Worm (Caenorhabditis elegans): ENCODE results near the gene C06H5.12.
"Not testable (repeated sequence)": the region's sequence is repeated elsewhere in the genome, so short reads cannot be mapped to it uniquely, and the experiment has no call there.

The C06H5.12 gene

DNA sequence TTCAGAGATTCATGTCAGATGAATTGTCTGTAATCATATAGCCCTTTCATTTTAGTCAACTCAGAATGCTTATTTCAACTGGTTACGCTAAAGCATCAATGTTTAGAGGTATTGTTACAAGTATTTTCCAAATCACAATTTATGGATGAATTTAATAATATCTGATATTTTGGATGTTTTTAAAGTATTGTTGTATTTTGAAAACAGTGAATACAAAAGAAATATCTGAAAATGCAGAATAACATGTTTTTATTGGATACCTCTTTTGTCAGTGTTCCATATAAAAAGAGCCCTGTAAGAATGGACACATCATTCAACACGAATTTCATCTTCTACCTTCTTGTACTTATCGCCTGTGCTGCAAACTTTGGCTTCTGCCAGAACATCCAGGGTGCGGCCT lies at the start of gene C06H5.12:
TSS of gene C06H5.12 (plus strand) at position 301 of the 400 bp plus-strand sequence.
- not testable (repeated sequence) for TF ChIP-seq unc-62 (GFP tag; optimal IDR thresholded peaks at IDR 0.05)

ce11 chrV:17845370-17845967 lies 49.1 kb upstream of the C06H5.12 start:
- TF ChIP-seq unc-62 (GFP tag; optimal IDR thresholded peaks at IDR 0.05) = no peak

DNA sequence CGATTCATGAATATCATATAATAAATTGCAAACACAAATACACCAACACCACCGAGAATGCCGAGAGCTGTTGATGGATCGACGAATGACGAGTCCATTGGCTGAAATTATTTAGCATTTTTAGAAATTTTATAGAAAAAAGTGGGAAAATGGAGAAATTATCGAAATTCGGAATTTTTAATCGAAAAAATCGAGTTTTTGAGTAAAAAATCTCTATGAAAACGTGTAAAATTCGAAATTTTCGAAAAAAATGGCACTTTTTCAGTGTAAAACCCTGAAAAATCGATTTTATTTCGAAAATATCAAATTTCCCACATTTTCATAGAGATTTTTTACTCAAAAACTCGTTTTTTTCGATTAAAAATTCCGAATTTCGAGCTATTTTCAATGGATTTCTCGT lies 38.7 kb upstream of the C06H5.12 start, which contains the start of gene tcc-1:
TSS of gene tcc-1 (minus strand) at position 101 of the 400 bp plus-strand sequence.
- TF ChIP-seq unc-62 (GFP tag; optimal IDR thresholded peaks at IDR 0.05) = no peak

DNA sequence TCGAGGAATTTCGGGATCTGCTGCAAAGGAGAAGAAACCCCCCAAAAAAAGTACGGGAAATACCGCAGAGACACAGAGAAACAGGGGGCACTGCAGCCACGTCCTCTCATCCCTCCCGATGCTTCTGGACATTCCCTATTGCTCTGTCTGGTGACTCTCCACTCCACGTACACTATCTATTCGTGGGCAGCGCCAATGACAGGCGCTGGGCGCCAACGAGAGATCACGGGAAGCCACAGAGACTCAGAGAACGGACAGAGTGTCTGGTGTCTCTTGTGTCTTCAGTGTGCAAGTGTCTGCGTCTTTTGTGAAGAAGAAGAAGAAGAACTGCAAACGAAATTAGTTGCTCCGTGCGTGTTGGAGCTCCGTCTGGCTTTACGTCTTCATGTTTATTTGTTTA lies 36.7 kb upstream of the C06H5.12 start:
- TF ChIP-seq unc-62 (GFP tag; optimal IDR thresholded peaks at IDR 0.05) = no peak

DNA sequence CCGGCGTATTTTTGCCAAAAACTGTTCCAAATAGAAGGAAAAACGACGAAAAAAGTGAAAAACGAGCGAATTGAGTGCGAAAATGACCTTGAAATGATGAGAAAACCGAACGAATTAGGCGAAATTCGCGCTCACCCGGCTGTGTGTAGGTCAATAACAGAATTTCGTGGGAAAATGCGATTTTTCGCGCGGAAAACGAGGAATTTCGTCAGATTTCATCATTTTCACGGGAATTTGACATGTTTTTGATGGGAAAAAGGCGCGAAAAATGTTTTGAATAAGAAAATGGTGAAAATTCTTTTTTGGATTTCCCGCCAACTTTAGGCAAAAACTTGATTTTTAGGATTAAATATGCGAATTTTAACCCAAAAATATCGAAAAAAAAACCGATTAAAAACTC lies 35.5 kb upstream of the C06H5.12 start:
- no peak for TF ChIP-seq unc-62 (GFP tag; optimal IDR thresholded peaks at IDR 0.05)

- no peak for TF ChIP-seq unc-62 (GFP tag; optimal IDR thresholded peaks at IDR 0.05)
Measured at ce11 chrV:17859519-17859918, 35.1 kb upstream of the C06H5.12 start.

- not testable (repeated sequence) for TF ChIP-seq unc-62 (GFP tag; optimal IDR thresholded peaks at IDR 0.05)
Measured at ce11 chrV:17865309-17865708, 29.3 kb upstream of the C06H5.12 start, which contains the start of gene Y59A8A.8. Gene Y59A8A.8, plus strand, starts transcription at chrV:17865609.

- no peak for TF ChIP-seq unc-62 (GFP tag; optimal IDR thresholded peaks at IDR 0.05)
Measured at ce11 chrV:17870569-17870968, 24.0 kb upstream of the C06H5.12 start, which contains the start of gene csn-1. Gene csn-1, minus strand, starts transcription at chrV:17870651.

DNA sequence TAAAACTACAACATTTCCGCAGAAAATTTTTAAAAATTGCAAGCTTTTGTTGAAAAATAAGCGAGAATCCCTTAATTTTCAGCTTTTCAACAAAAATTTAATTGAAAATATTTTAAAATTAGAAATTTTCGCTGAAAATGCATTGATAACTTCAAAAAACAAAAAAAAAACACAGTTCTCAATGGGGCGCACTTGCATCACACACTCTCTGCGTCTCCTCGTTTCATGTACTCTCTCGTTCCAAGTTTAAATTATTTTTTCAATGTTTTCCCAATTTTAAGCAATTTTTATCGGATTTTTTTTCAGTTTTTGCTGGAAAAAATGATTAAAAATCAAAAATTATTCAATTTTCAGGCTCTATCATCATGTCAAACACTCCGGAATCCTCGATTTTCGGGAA lies 23.5 kb upstream of the C06H5.12 start, which contains the start of gene phf-14:
TSS of gene phf-14 (plus strand) at position 345 of the 400 bp plus-strand sequence.
- TF ChIP-seq unc-62 (GFP tag; optimal IDR thresholded peaks at IDR 0.05) = no peak

- no peak for TF ChIP-seq unc-62 (GFP tag; optimal IDR thresholded peaks at IDR 0.05)
Measured at ce11 chrV:17888939-17889338, 5.6 kb upstream of the C06H5.12 start, which contains the start of gene C06H5.6. Gene C06H5.6, minus strand, starts transcription at chrV:17888984.

- no peak for TF ChIP-seq unc-62 (GFP tag; optimal IDR thresholded peaks at IDR 0.05)
Measured at ce11 chrV:17891317-17891716, 3.3 kb upstream of the C06H5.12 start.

- TF ChIP-seq unc-62 (GFP tag; optimal IDR thresholded peaks at IDR 0.05) = not testable (repeated sequence)
Measured at ce11 chrV:17893959-17894358, 626 bp upstream of the C06H5.12 start, which contains the start of gene C06H5.11. Gene C06H5.11, minus strand, starts transcription at chrV:17894059.

ce11 chrV:17896736-17897353 lies 2.3 kb downstream of the C06H5.12 start, which contains the start of gene fbxa-156:
Gene fbxa-156, minus strand, starts transcription at chrV:17896786.
- TF ChIP-seq unc-62 (GFP tag; optimal IDR thresholded peaks at IDR 0.05) = no peak

- not testable (repeated sequence) for TF ChIP-seq unc-62 (GFP tag; optimal IDR thresholded peaks at IDR 0.05)
Measured at ce11 chrV:17897646-17898045, 3.1 kb downstream of the C06H5.12 start, which contains the start of gene C06H5.13. Gene C06H5.13, minus strand, starts transcription at chrV:17897746.

DNA sequence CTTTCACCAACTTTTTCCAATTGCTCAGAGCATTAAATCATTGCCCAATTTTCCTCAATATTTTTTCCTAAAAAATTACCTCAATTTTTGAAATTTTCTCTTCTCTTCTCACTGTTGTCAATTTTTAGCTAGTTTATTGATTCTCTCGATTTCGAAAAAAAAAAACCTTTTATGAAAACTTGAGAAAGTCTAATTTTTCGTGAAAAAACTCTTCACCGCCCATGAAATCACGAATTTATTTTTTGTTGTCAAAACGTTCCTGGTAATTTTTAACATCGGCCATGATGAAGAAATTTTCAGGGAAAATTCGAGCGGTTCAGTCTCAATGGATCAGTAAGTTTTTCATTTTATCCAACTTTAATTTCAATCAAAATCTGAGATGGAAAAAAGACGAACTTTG lies 4.9 kb downstream of the C06H5.12 start, which contains the start of gene fbxa-157:
TSS of gene fbxa-157 (plus strand) at position 301 of the 400 bp plus-strand sequence.
- TF ChIP-seq unc-62 (GFP tag; optimal IDR thresholded peaks at IDR 0.05) = no peak

ce11 chrV:17903829-17904228 lies 9.2 kb downstream of the C06H5.12 start, which contains the start of gene C06H5.14:
Gene C06H5.14, plus strand, starts transcription at chrV:17904129.
- not testable (repeated sequence) for TF ChIP-seq unc-62 (GFP tag; optimal IDR thresholded peaks at IDR 0.05)

DNA sequence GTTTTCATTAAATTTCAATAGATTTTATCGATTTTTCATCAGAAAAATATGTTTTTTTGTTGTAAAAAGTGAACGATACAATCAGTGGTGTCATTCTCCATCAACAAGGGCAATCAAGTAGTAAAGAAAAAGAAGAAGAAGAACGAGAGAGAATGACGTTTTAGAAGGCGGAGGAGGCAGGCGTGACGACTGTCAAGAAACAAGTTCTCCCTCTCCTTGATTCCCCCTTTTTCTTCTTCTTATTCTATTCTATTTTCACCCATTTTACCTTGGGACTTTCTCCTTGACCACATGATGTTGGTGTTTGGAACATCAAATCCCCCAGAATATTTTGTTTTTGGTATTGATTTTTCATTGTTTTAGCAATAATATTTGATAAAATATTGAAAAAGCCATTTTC lies 11.2 kb downstream of the C06H5.12 start:
- no peak for TF ChIP-seq unc-62 (GFP tag; optimal IDR thresholded peaks at IDR 0.05)

Data from whole organism, dauer.